Worm (Caenorhabditis elegans): ENCODE measurements around the gene F22B7.1.
A peak's percentile ranks its signal among the peaks of the same experiment; 100 is the strongest.

Gene F22B7.1

ce11 chrIII:8689143-8689542, 24.0 kb downstream of the F22B7.1 start:
- TF ChIP-seq jun-1 (tag; optimal IDR thresholded peaks at IDR 0.05) (no peak), egl-27 (tag; optimal IDR thresholded peaks at IDR 0.05) (no peak), zag-1 (tag; optimal IDR thresholded peaks at IDR 0.05) (no peak), elt-3 (tag; optimal IDR thresholded peaks at IDR 0.05) (no peak), sea-2 (GFP tag; optimal IDR thresholded peaks at IDR 0.05) (no peak), nhr-76 (tag; optimal IDR thresholded peaks at IDR 0.05) (no peak), nhr-28 (tag; optimal IDR thresholded peaks at IDR 0.05) (no peak), snpc-4 (tag; optimal IDR thresholded peaks at IDR 0.05) (no peak), fos-1 (tag; optimal IDR thresholded peaks at IDR 0.05) (no peak), nfya-1 (tag; optimal IDR thresholded peaks at IDR 0.05; ENCODE audit: insufficient read depth) (no peak), nhr-237 (tag; optimal IDR thresholded peaks at IDR 0.05) (no peak), ceh-9 (tag; optimal IDR thresholded peaks at IDR 0.05) (no peak), nhr-67 (tag; optimal IDR thresholded peaks at IDR 0.05) (no peak)

ce11 chrIII:8689655-8690054, 24.5 kb downstream of the F22B7.1 start, which contains the start of gene B0303.4:
Gene B0303.4 (plus strand): TSS chrIII:8689850.
- TF ChIP-seq R02D3.7 (tag; optimal IDR thresholded peaks at IDR 0.05), result no peak
- TF ChIP-seq lin-15B (tag; optimal IDR thresholded peaks at IDR 0.05), result peak; percentile 67
- TF ChIP-seq egl-5 (tag; optimal IDR thresholded peaks at IDR 0.05), result peak; percentile 49
- no peak for TF ChIP-seq ZK546.5 (tag; optimal IDR thresholded peaks at IDR 0.05)
- TF ChIP-seq unc-39 (tag; optimal IDR thresholded peaks at IDR 0.05), result no peak
- TF ChIP-seq egl-27 (tag; optimal IDR thresholded peaks at IDR 0.05), result no peak
- peak; percentile 77 for TF ChIP-seq nfya-1 (tag; optimal IDR thresholded peaks at IDR 0.05; ENCODE audit: insufficient read depth)
- no peak for TF ChIP-seq ama-1 (optimal IDR thresholded peaks at IDR 0.05)
- no peak for TF ChIP-seq daf-12 (tag; optimal IDR thresholded peaks at IDR 0.05)
- no peak for TF ChIP-seq nhr-28 (tag; optimal IDR thresholded peaks at IDR 0.05)
- TF ChIP-seq fkh-10 (GFP tag; optimal IDR thresholded peaks at IDR 0.05), result no peak
- peak; percentile 54 for TF ChIP-seq ceh-28 (tag; optimal IDR thresholded peaks at IDR 0.05)
- no peak for TF ChIP-seq tbx-2 (tag; optimal IDR thresholded peaks at IDR 0.05)
- TF ChIP-seq snpc-4 (tag; optimal IDR thresholded peaks at IDR 0.05), result peak; percentile 66
- TF ChIP-seq eor-1 (tag; optimal IDR thresholded peaks at IDR 0.05), result no peak
- TF ChIP-seq nhr-77 (tag; optimal IDR thresholded peaks at IDR 0.05), result no peak
- no peak for TF ChIP-seq nhr-12 (tag; optimal IDR thresholded peaks at IDR 0.05)
- peak; percentile 18 for TF ChIP-seq pqm-1 (tag; optimal IDR thresholded peaks at IDR 0.05)
- TF ChIP-seq nhr-237 (tag; optimal IDR thresholded peaks at IDR 0.05), result no peak
- TF ChIP-seq lin-39 (tag; optimal IDR thresholded peaks at IDR 0.05), result peak; percentile 40
- TF ChIP-seq zag-1 (tag; optimal IDR thresholded peaks at IDR 0.05), result no peak
- no peak for TF ChIP-seq jun-1 (tag; optimal IDR thresholded peaks at IDR 0.05)
- TF ChIP-seq pha-4 (tag; optimal IDR thresholded peaks at IDR 0.05), result peak; percentile 88
- TF ChIP-seq nhr-11 (tag; optimal IDR thresholded peaks at IDR 0.05), result no peak
- TF ChIP-seq nhr-67 (tag; optimal IDR thresholded peaks at IDR 0.05), result no peak
- TF ChIP-seq ceh-9 (tag; optimal IDR thresholded peaks at IDR 0.05), result no peak
- TF ChIP-seq ztf-4 (tag; optimal IDR thresholded peaks at IDR 0.05), result no peak
- TF ChIP-seq aly-2 (tag; optimal IDR thresholded peaks at IDR 0.05), result no peak
- no peak for TF ChIP-seq elt-1 (tag; optimal IDR thresholded peaks at IDR 0.05)
- TF ChIP-seq sea-2 (GFP tag; optimal IDR thresholded peaks at IDR 0.05), result no peak
- no peak for TF ChIP-seq elt-3 (tag; optimal IDR thresholded peaks at IDR 0.05)
- peak; percentile 10 for TF ChIP-seq nhr-25 (tag; optimal IDR thresholded peaks at IDR 0.05)
- TF ChIP-seq lsy-12 (tag; optimal IDR thresholded peaks at IDR 0.05), result no peak
- TF ChIP-seq elt-2 (tag; optimal IDR thresholded peaks at IDR 0.05), result peak; percentile 30
- no peak for TF ChIP-seq nhr-76 (tag; optimal IDR thresholded peaks at IDR 0.05)
- no peak for TF ChIP-seq fkh-2 (tag; optimal IDR thresholded peaks at IDR 0.05)
- TF ChIP-seq skn-1 (tag; optimal IDR thresholded peaks at IDR 0.05), result peak; percentile 74
- TF ChIP-seq mml-1 (tag; optimal IDR thresholded peaks at IDR 0.05), result no peak
- TF ChIP-seq hmg-11 (tag; optimal IDR thresholded peaks at IDR 0.05), result peak; percentile 55
- peak; percentile 34 for TF ChIP-seq nhr-23 (tag; optimal IDR thresholded peaks at IDR 0.05)
- no peak for TF ChIP-seq ceh-16 (tag; optimal IDR thresholded peaks at IDR 0.05)
- no peak for TF ChIP-seq fos-1 (tag; optimal IDR thresholded peaks at IDR 0.05)
- TF ChIP-seq ztf-11 (tag; optimal IDR thresholded peaks at IDR 0.05), result no peak
- TF ChIP-seq unc-62 (GFP tag; optimal IDR thresholded peaks at IDR 0.05), result no peak
- no peak for TF ChIP-seq mdl-1 (tag; optimal IDR thresholded peaks at IDR 0.05)
- TF ChIP-seq ceh-82 (tag; optimal IDR thresholded peaks at IDR 0.05), result no peak
- TF ChIP-seq nhr-43 (tag; optimal IDR thresholded peaks at IDR 0.05; ENCODE audit: poor library complexity, severe bottlenecking), result no peak
